Worm (Caenorhabditis elegans) whole organism, L4/young adult: ENCODE measurements around the gene F58E6.5.

Experiments used
- W03F9.2 ChIP-seq: fragments of 150-350 bp; optimal IDR thresholded peaks from 2 replicates; lab custom pipeline; 2014; ENCODE audit warnings: missing biosample characterization, missing genetic modification characterization
- dao-5 ChIP-seq: sonication (generic microtip); optimal IDR thresholded peaks from 2 replicates; lab custom pipeline; 2016; ENCODE audit warnings: missing genotype, missing genetic modification characterization, moderate library complexity, missing compliant biosample characterization
- him-1 ChIP-seq: sonication (generic microtip); optimal IDR thresholded peaks from 2 replicates; lab custom pipeline; 2016; ENCODE audit warnings: missing genotype, missing genetic modification reagents, missing genetic modification characterization, missing compliant biosample characterization

DNA sequence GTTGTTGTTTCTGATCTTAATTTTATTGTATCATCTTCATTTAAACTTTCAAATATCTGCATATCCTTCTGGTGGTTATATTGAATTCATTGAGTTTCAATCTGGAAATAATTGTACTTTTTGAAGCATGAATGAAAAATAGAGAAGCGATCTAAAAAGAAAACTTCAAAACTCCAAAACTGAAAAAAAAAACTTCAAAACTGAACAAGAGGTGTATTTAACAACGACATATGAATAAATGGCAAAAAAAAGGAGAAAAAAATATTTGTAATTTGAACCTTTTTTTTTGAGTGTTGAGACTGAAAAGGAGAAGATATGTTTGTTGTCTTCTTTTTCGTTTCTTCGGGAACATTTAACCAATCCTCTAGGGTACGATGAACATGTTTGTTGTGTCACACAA, 3.5 kb upstream of the F58E6.5 start, which contains the start of gene F58E6.11:
- TF ChIP-seq W03F9.2: no peak
- TF ChIP-seq dao-5 (tag; lab: Kevin White, UChicago): no peak
- no peak for TF ChIP-seq him-1
